Worm (Caenorhabditis elegans) whole organism, mixed stage, embryonic: ENCODE data around the gene F41F3.3.

Experiments
- blmp-1 ChIP-seq: fragments of 150-350 bp; optimal IDR thresholded peaks from 2 replicates; lab custom pipeline; 2014; ENCODE audit warnings: missing biosample characterization, missing genetic modification characterization
- ces-1 ChIP-seq: fragments of 150-350 bp; optimal IDR thresholded peaks from 2 replicates; lab custom pipeline; 2014; ENCODE audit warnings: missing biosample characterization, missing genetic modification reagents, missing genetic modification characterization
- elt-3 ChIP-seq: fragments of 150-350 bp; optimal IDR thresholded peaks from 2 replicates; lab custom pipeline; 2014; ENCODE audit warnings: missing biosample characterization, missing genetic modification characterization
- lin-32 ChIP-seq: fragments of 200-800 bp; sonication (Bioruptor generic); optimal IDR thresholded peaks from 2 replicates; lab custom pipeline; 2018; ENCODE audit warnings: mild to moderate bottlenecking, missing genetic modification characterization, missing compliant biosample characterization
- lsy-2 ChIP-seq: fragments of 150-350 bp; optimal IDR thresholded peaks from 2 replicates; lab custom pipeline; 2014; ENCODE audit warnings: missing biosample characterization, missing genetic modification characterization
- mep-1 ChIP-seq: fragments of 150-350 bp; optimal IDR thresholded peaks from 2 replicates; lab custom pipeline; 2017; ENCODE audit warnings: missing biosample characterization, missing genetic modification reagents, missing genetic modification characterization, inconsistent platforms
- mls-2 ChIP-seq: sonication (generic microtip); optimal IDR thresholded peaks from 2 replicates; lab custom pipeline; 2016; ENCODE audit warnings: mild to moderate bottlenecking, missing genetic modification characterization, moderate library complexity, missing compliant biosample characterization
- nhr-12 ChIP-seq: fragments of 150-350 bp; optimal IDR thresholded peaks from 2 replicates; lab custom pipeline; 2014; ENCODE audit warnings: missing biosample characterization, missing genetic modification characterization
- pha-4 ChIP-seq: fragments of 150-350 bp; optimal IDR thresholded peaks from 2 replicates; lab custom pipeline; 2018; ENCODE audit warnings: missing biosample characterization, missing genetic modification reagents, missing genetic modification characterization
- unc-120 ChIP-seq: sonication (generic microtip); optimal IDR thresholded peaks from 2 replicates; lab custom pipeline; 2017; ENCODE audit warnings: missing genetic modification characterization, missing compliant biosample characterization; ENCODE audit not compliant: poor library complexity, severe bottlenecking
- unc-39 ChIP-seq: fragments of 150-350 bp; optimal IDR thresholded peaks from 2 replicates; lab custom pipeline; 2014; ENCODE audit warnings: missing biosample characterization, missing genetic modification characterization
- ztf-11 ChIP-seq: fragments of 150-350 bp; optimal IDR thresholded peaks from 2 replicates; lab custom pipeline; 2014; ENCODE audit warnings: missing biosample characterization, missing genetic modification characterization

- TF ChIP-seq blmp-1 (tag; lab: Kevin White, UChicago) (no peak), lsy-2 (no peak), unc-120 (tag; lab: Kevin White, UChicago) (no peak), mep-1 (tag; lab: Kevin White, UChicago) (no peak), nhr-12 (tag; lab: Kevin White, UChicago) (no peak), ztf-11 (tag; lab: Kevin White, UChicago) (no peak), elt-3 (tag; lab: Kevin White, UChicago) (no peak), unc-39 (tag; lab: Kevin White, UChicago) (no peak), ces-1 (GFP tag; lab: Kevin White, UChicago) (no peak), lin-32 (no peak), mls-2 (tag; lab: Kevin White, UChicago) (no peak), pha-4 (tag; lab: Kevin White, UChicago) (no peak)
Measured at ce11 chrV:4684137-4684536, 36.1 kb upstream of the F41F3.3 start.
